Worm (Caenorhabditis elegans): ENCODE results near the gene arl-6.

Gene arl-6

ce11 chrIII:4778003-4778402 is 36.6 kb downstream of the arl-6 start, which contains the start of gene B0393.7:
B0393.7 (minus strand) TSS chrIII:4778103.
- TF ChIP-seq scrt-1 (GFP tag; IDR thresholded peaks at IDR 0.05) (no peak), tbx-37 (GFP tag; conservative IDR thresholded peaks at IDR 0.05) (no peak), F13C5.2 (tag; optimal IDR thresholded peaks at IDR 0.05) (no peak), sea-1 (GFP tag; conservative IDR thresholded peaks at IDR 0.05) (no peak), tra-4 (tag; optimal IDR thresholded peaks at IDR 0.05) (no peak), ceh-36 (tag; optimal IDR thresholded peaks at IDR 0.05) (no peak), B0310.2 (tag; optimal IDR thresholded peaks at IDR 0.05) (no peak), ets-7 (tag; optimal IDR thresholded peaks at IDR 0.05) (no peak), flt-1 (GFP tag; IDR thresholded peaks at IDR 0.05) (no peak), hmbx-1 (tag; optimal IDR thresholded peaks at IDR 0.05) (no peak), hmg-4 (GFP tag; optimal IDR thresholded peaks at IDR 0.05) (no peak), hnd-1 (tag; optimal IDR thresholded peaks at IDR 0.05) (no peak), ceh-13 (GFP tag; optimal IDR thresholded peaks at IDR 0.05) (no peak), pes-1 (GFP tag; IDR thresholded peaks at IDR 0.05) (no peak)

- TF ChIP-seq hmbx-1 (tag; optimal IDR thresholded peaks at IDR 0.05) (no peak), ceh-13 (GFP tag; optimal IDR thresholded peaks at IDR 0.05) (no peak), F13C5.2 (tag; optimal IDR thresholded peaks at IDR 0.05) (no peak)
Observed at ce11 chrIII:4767869-4768645, 46.6 kb downstream of the arl-6 start.

ce11 chrIII:4766842-4767241 is 47.8 kb downstream of the arl-6 start:
- no peak for TF ChIP-seq sea-1 (GFP tag; conservative IDR thresholded peaks at IDR 0.05)

- no peak for TF ChIP-seq aly-1 (tag; optimal IDR thresholded peaks at IDR 0.05)
- TF ChIP-seq ama-1 (optimal IDR thresholded peaks at IDR 0.05): no peak
- TF ChIP-seq flt-1 (GFP tag; IDR thresholded peaks at IDR 0.05): no peak
- TF ChIP-seq tra-4 (tag; optimal IDR thresholded peaks at IDR 0.05): no peak
- TF ChIP-seq ceh-36 (tag; optimal IDR thresholded peaks at IDR 0.05): no peak
- no peak for TF ChIP-seq F13C5.2 (tag; optimal IDR thresholded peaks at IDR 0.05)
- TF ChIP-seq pes-1 (GFP tag; IDR thresholded peaks at IDR 0.05): no peak
- TF ChIP-seq sea-1 (GFP tag; conservative IDR thresholded peaks at IDR 0.05): no peak
- TF ChIP-seq hnd-1 (tag; optimal IDR thresholded peaks at IDR 0.05): no peak
- no peak for TF ChIP-seq tbx-11 (GFP tag; IDR thresholded peaks at IDR 0.05)
- TF ChIP-seq ets-7 (tag; optimal IDR thresholded peaks at IDR 0.05): no peak
- TF ChIP-seq B0310.2 (tag; optimal IDR thresholded peaks at IDR 0.05): no peak
- TF ChIP-seq tbx-37 (GFP tag; conservative IDR thresholded peaks at IDR 0.05): no peak
- no peak for TF ChIP-seq ceh-13 (GFP tag; optimal IDR thresholded peaks at IDR 0.05)
- no peak for TF ChIP-seq hmbx-1 (tag; optimal IDR thresholded peaks at IDR 0.05)
- no peak for TF ChIP-seq hmg-4 (GFP tag; optimal IDR thresholded peaks at IDR 0.05)
- TF ChIP-seq scrt-1 (GFP tag; IDR thresholded peaks at IDR 0.05): no peak
Observed at ce11 chrIII:4765474-4765873, 49.2 kb downstream of the arl-6 start, which contains the start of gene B0393.5. B0393.5 (plus strand) TSS chrIII:4765774.

- TF ChIP-seq pes-1 (GFP tag; IDR thresholded peaks at IDR 0.05): no peak
- no peak for TF ChIP-seq hnd-1 (tag; optimal IDR thresholded peaks at IDR 0.05)
- TF ChIP-seq tra-4 (tag; optimal IDR thresholded peaks at IDR 0.05): no peak
- TF ChIP-seq ama-1 (optimal IDR thresholded peaks at IDR 0.05): no peak
Observed at ce11 chrIII:4763509-4763908, 51.1 kb downstream of the arl-6 start, which contains the start of gene B0393.4. B0393.4 (minus strand) TSS chrIII:4763609.

- no peak for TF ChIP-seq scrt-1 (GFP tag; IDR thresholded peaks at IDR 0.05)
- no peak for TF ChIP-seq pes-1 (GFP tag; IDR thresholded peaks at IDR 0.05)
- TF ChIP-seq tbx-37 (GFP tag; conservative IDR thresholded peaks at IDR 0.05): no peak
- TF ChIP-seq hmg-4 (GFP tag; optimal IDR thresholded peaks at IDR 0.05): no peak
- no peak for TF ChIP-seq tbx-11 (GFP tag; IDR thresholded peaks at IDR 0.05)
- TF ChIP-seq aly-1 (tag; optimal IDR thresholded peaks at IDR 0.05): no peak
- no peak for TF ChIP-seq ama-1 (optimal IDR thresholded peaks at IDR 0.05)
Observed at ce11 chrIII:4762846-4763245, 51.8 kb downstream of the arl-6 start.

Data from whole organism, early embryonic.